Fruit fly (Drosophila melanogaster) whole organism, embryonic: ENCODE results near the gene Tm1.

Experiments
- Awh ChIP-seq: fragments of 200-800 bp; sonication (Bioruptor generic); IDR thresholded peaks from 2 replicates; pipeline ENCODE4, ENCODE4 v1.3.6; 2022; ENCODE audit warnings: missing biosample characterization, missing genetic modification characterization
- B-H1 ChIP-seq: fragments of 200-800 bp; sonication (Bioruptor generic); IDR thresholded peaks from 3 replicates; pipeline ENCODE4 v1.3.6; 2022; ENCODE audit warnings: missing biosample characterization, missing genetic modification characterization
- CG10366 ChIP-seq: fragments of 200-800 bp; sonication (Bioruptor generic); IDR thresholded peaks from 2 replicates; pipeline ENCODE4 v1.3.6; 2022; ENCODE audit warnings: missing biosample characterization, missing genetic modification characterization
- CG10543 ChIP-seq: fragments of 200-800 bp; sonication (Bioruptor generic); optimal IDR thresholded peaks from 3 replicates; lab custom pipeline; 2017; ENCODE audit warnings: missing biosample characterization, mild to moderate bottlenecking, missing genetic modification characterization, moderate library complexity
- CG10979 ChIP-seq: fragments of 200-800 bp; sonication (Bioruptor generic); optimal IDR thresholded peaks from 2 replicates; lab custom pipeline; 2018; ENCODE audit warnings: missing biosample characterization, mild to moderate bottlenecking, missing genetic modification characterization, moderate library complexity
- CG11695 ChIP-seq: fragments of 200-800 bp; sonication (Bioruptor generic); IDR thresholded peaks from 3 replicates; pipeline ENCODE4 v1.3.6; 2022; ENCODE audit warnings: missing biosample characterization, missing genetic modification characterization
- CG12659 ChIP-seq: fragments of 200-800 bp; sonication (Bioruptor generic); optimal IDR thresholded peaks from 3 replicates; lab custom pipeline; 2017; ENCODE audit warnings: mild to moderate bottlenecking, missing biosample characterization, missing genetic modification reagents, missing genetic modification characterization
- CG12744 ChIP-seq: fragments of 200-800 bp; sonication (Bioruptor generic); optimal IDR thresholded peaks from 2 replicates; lab custom pipeline; 2016; ENCODE audit warnings: missing biosample characterization, missing genetic modification characterization
- CG13296 ChIP-seq: fragments of 200-800 bp; sonication (Bioruptor generic); optimal IDR thresholded peaks from 3 replicates; lab custom pipeline; 2018; ENCODE audit warnings: missing biosample characterization, mild to moderate bottlenecking, missing genetic modification characterization
- CG16863 ChIP-seq: fragments of 200-800 bp; sonication (Bioruptor generic); optimal IDR thresholded peaks from 3 replicates; lab custom pipeline; 2016; ENCODE audit warnings: missing biosample characterization, missing genetic modification characterization
- CG18476 ChIP-seq: fragments of 200-800 bp; sonication (Bioruptor generic); optimal IDR thresholded peaks from 2 replicates; lab custom pipeline; 2016; ENCODE audit warnings: missing biosample characterization, mild to moderate bottlenecking, missing genetic modification characterization
- CG30431 ChIP-seq: fragments of 200-800 bp; sonication (Bioruptor generic); optimal IDR thresholded peaks from 2 replicates; lab custom pipeline; 2017; ENCODE audit warnings: missing biosample characterization, missing genetic modification characterization
- CG31388 ChIP-seq: fragments of 200-800 bp; sonication (Bioruptor generic); optimal IDR thresholded peaks from 2 replicates; lab custom pipeline; 2016; ENCODE audit warnings: missing biosample characterization, missing genetic modification characterization
- CG32532 ChIP-seq: fragments of 200-800 bp; sonication (Bioruptor generic); IDR thresholded peaks from 2 replicates; pipeline ENCODE4 v1.3.6; 2022; ENCODE audit warnings: missing biosample characterization, missing genetic modification characterization
- CG3726 ChIP-seq: fragments of 200-800 bp; sonication (Bioruptor generic); IDR thresholded peaks from 3 replicates; pipeline ENCODE4, ENCODE4 v1.3.6; 2022; ENCODE audit warnings: missing biosample characterization, missing genetic modification characterization
- CG42726 ChIP-seq: fragments of 200-800 bp; sonication (Bioruptor generic); IDR thresholded peaks from 2 replicates; pipeline ENCODE4 v1.3.6; 2022; ENCODE audit warnings: missing biosample characterization, missing genetic modification characterization; ENCODE audit not compliant: partially characterized antibody
- CG6272 ChIP-seq: fragments of 200-800 bp; sonication (Bioruptor generic); IDR thresholded peaks from 2 replicates; pipeline ENCODE4 v1.3.6; 2022; ENCODE audit warnings: missing biosample characterization, missing genetic modification characterization
- CG6683 ChIP-seq: fragments of 200-800 bp; sonication (Bioruptor generic); optimal IDR thresholded peaks from 2 replicates; lab custom pipeline; 2017; ENCODE audit warnings: missing biosample characterization, mild to moderate bottlenecking, missing genetic modification characterization, missing genetic modification reagents
- CG6854 ChIP-seq: fragments of 200-800 bp; sonication (Bioruptor generic); optimal IDR thresholded peaks from 3 replicates; lab custom pipeline; 2017; ENCODE audit warnings: missing biosample characterization, mild to moderate bottlenecking, missing genetic modification characterization
- CG7372 ChIP-seq: fragments of 200-800 bp; sonication (Bioruptor generic); IDR thresholded peaks from 2 replicates; pipeline ENCODE4 v1.3.6; 2022; ENCODE audit warnings: missing biosample characterization, missing genetic modification characterization
- CG8290 ChIP-seq, 3 experiments: fragments of 200-800 bp; sonication (Bioruptor generic); optimal IDR thresholded peaks; 2 replicates each; lab custom pipeline; 2016 to 2019; ENCODE audit warnings: missing biosample characterization in 3 of 3, missing genetic modification characterization in 3 of 3, mild to moderate bottlenecking in 2 of 3, moderate library complexity in 1 of 3
- CG9609 ChIP-seq: fragments of 200-800 bp; sonication (Bioruptor generic); optimal IDR thresholded peaks from 3 replicates; lab custom pipeline; 2016; ENCODE audit warnings: missing biosample characterization, missing genetic modification characterization
- D ChIP-seq, 2 experiments: fragments of 200-800 bp in 1 of 2; fragments of >200 bp in 1 of 2; sonication (Bioruptor generic) in 1 of 2; optimal IDR thresholded peaks; 2 replicates in 1 of 2; 3 replicates in 1 of 2; lab custom pipeline; 2017; ENCODE audit warnings: mild to moderate bottlenecking in 1 of 2, missing biosample characterization in 1 of 2, missing genetic modification characterization in 1 of 2, missing genetic modification reagents in 1 of 2
- Dll ChIP-seq: fragments of 200-800 bp; sonication (Bioruptor generic); IDR thresholded peaks from 4 replicates; pipeline ENCODE4 v1.3.6; 2022; ENCODE audit warnings: missing biosample characterization, missing genetic modification characterization; ENCODE audit not compliant: partially characterized antibody
- Dp ChIP-seq: fragments of 200-800 bp; sonication (Bioruptor generic); optimal IDR thresholded peaks from 2 replicates; lab custom pipeline; 2018; ENCODE audit warnings: missing biosample characterization, mild to moderate bottlenecking, missing genetic modification characterization, moderate library complexity
- Ets97D ChIP-seq: fragments of 200-800 bp; sonication (Bioruptor generic); optimal IDR thresholded peaks from 3 replicates; lab custom pipeline; 2016; ENCODE audit warnings: missing biosample characterization, missing genetic modification characterization
- H2.0 ChIP-seq: fragments of 200-800 bp; sonication (Bioruptor generic); IDR thresholded peaks from 2 replicates; pipeline ENCODE4 v1.3.6; 2022; ENCODE audit warnings: missing biosample characterization, missing genetic modification characterization
- NC2α ChIP-seq: fragments of 200-800 bp; sonication (Bioruptor generic); optimal IDR thresholded peaks from 2 replicates; lab custom pipeline; 2016; ENCODE audit warnings: missing biosample characterization, missing genetic modification characterization
- NC2β ChIP-seq: fragments of 200-800 bp; sonication (Bioruptor generic); optimal IDR thresholded peaks from 2 replicates; lab custom pipeline; 2016; ENCODE audit warnings: missing biosample characterization, missing genetic modification characterization
- ara ChIP-seq: fragments of 200-800 bp; sonication (Bioruptor generic); IDR thresholded peaks from 2 replicates; pipeline ENCODE4 v1.3.6; 2022; ENCODE audit warnings: missing biosample characterization, missing genetic modification characterization
- ash1 ChIP-seq: fragments of 200-800 bp; sonication (Bioruptor generic); optimal IDR thresholded peaks from 2 replicates; lab custom pipeline; 2018; ENCODE audit warnings: missing biosample characterization, mild to moderate bottlenecking, missing genetic modification characterization
- chif ChIP-seq, 2 experiments: fragments of 200-800 bp; sonication (Bioruptor generic); optimal IDR thresholded peaks; 3 replicates each; lab custom pipeline; 2016; ENCODE audit warnings: missing biosample characterization in 2 of 2, missing genetic modification characterization in 2 of 2
- da ChIP-seq: fragments of 200-800 bp; sonication (Bioruptor generic); optimal IDR thresholded peaks from 2 replicates; lab custom pipeline; 2016; ENCODE audit warnings: missing biosample characterization, missing genetic modification characterization
- dmrt11E ChIP-seq: fragments of 200-800 bp; sonication (Bioruptor generic); optimal IDR thresholded peaks from 3 replicates; lab custom pipeline; 2018; ENCODE audit warnings: missing biosample characterization, mild to moderate bottlenecking, missing genetic modification characterization, moderate library complexity
- fd96Cb ChIP-seq: fragments of 200-800 bp; sonication (Bioruptor generic); optimal IDR thresholded peaks from 2 replicates; lab custom pipeline; 2018; ENCODE audit warnings: missing biosample characterization, mild to moderate bottlenecking, missing genetic modification characterization, moderate library complexity
- fru ChIP-seq: fragments of >200 bp; optimal IDR thresholded peaks from 2 replicates; lab custom pipeline; 2017
- gce ChIP-seq: fragments of 200-800 bp; sonication (Bioruptor generic); IDR thresholded peaks from 3 replicates; pipeline ENCODE4 v1.3.6; 2022; ENCODE audit warnings: missing biosample characterization, missing genetic modification characterization
- gsb-n ChIP-seq: fragments of 200-800 bp; sonication (Bioruptor generic); optimal IDR thresholded peaks from 3 replicates; lab custom pipeline; 2018; ENCODE audit warnings: missing biosample characterization, mild to moderate bottlenecking, missing genetic modification characterization
- ken ChIP-seq: fragments of 200-800 bp; sonication (Bioruptor generic); IDR thresholded peaks from 3 replicates; pipeline ENCODE4 v1.3.6; 2022; ENCODE audit warnings: missing biosample characterization, missing genetic modification characterization
- knrl ChIP-seq: fragments of 200-800 bp; sonication (Bioruptor generic); IDR thresholded peaks from 3 replicates; pipeline ENCODE4 v1.3.6; 2022; ENCODE audit warnings: missing biosample characterization, missing genetic modification characterization; ENCODE audit not compliant: partially characterized antibody
- luna ChIP-seq: fragments of 200-800 bp; sonication (Bioruptor generic); optimal IDR thresholded peaks from 2 replicates; lab custom pipeline; 2016; ENCODE audit warnings: missing biosample characterization, missing genetic modification characterization
- mld ChIP-seq: fragments of 200-800 bp; sonication (Bioruptor generic); IDR thresholded peaks from 3 replicates; pipeline ENCODE4 v1.3.6; 2022; ENCODE audit warnings: missing biosample characterization, missing genetic modification characterization; ENCODE audit not compliant: partially characterized antibody
- nau ChIP-seq: fragments of 200-800 bp; sonication (Bioruptor generic); optimal IDR thresholded peaks from 3 replicates; lab custom pipeline; 2017; ENCODE audit warnings: missing biosample characterization, mild to moderate bottlenecking, missing genetic modification characterization, missing genetic modification reagents
- oc ChIP-seq: fragments of 200-800 bp; sonication (Bioruptor generic); optimal IDR thresholded peaks from 2 replicates; lab custom pipeline; 2018; ENCODE audit warnings: missing biosample characterization, mild to moderate bottlenecking, missing genetic modification characterization, moderate library complexity
- otp ChIP-seq: fragments of 200-800 bp; sonication (Bioruptor generic); IDR thresholded peaks from 3 replicates; pipeline ENCODE4, ENCODE4 v1.3.6; 2022; ENCODE audit warnings: missing biosample characterization, missing genetic modification characterization
- p53 ChIP-seq: fragments of 200-800 bp; sonication (Bioruptor generic); optimal IDR thresholded peaks from 2 replicates; lab custom pipeline; 2016; ENCODE audit warnings: missing biosample characterization, missing genetic modification characterization
- pnt ChIP-seq: fragments of 200-800 bp; sonication (Bioruptor generic); optimal IDR thresholded peaks from 3 replicates; lab custom pipeline; 2016; ENCODE audit warnings: missing biosample characterization, missing genetic modification characterization
- psq ChIP-seq: fragments of 200-800 bp; sonication (Bioruptor generic); optimal IDR thresholded peaks from 2 replicates; lab custom pipeline; 2017; ENCODE audit warnings: missing biosample characterization, missing genetic modification characterization
- ranshi ChIP-seq: fragments of 200-800 bp; sonication (Bioruptor generic); IDR thresholded peaks from 2 replicates; pipeline ENCODE4 v1.3.6; 2022; ENCODE audit warnings: missing biosample characterization, missing genetic modification characterization
- sna ChIP-seq: fragments of 200-800 bp; sonication (Bioruptor generic); IDR thresholded peaks from 2 replicates; pipeline ENCODE4 v1.3.6; 2022; ENCODE audit warnings: missing biosample characterization, missing genetic modification characterization; ENCODE audit not compliant: partially characterized antibody
- yki ChIP-seq: fragments of >200 bp; optimal IDR thresholded peaks from 3 replicates; lab custom pipeline; 2018

Gene Tm1

DNA sequence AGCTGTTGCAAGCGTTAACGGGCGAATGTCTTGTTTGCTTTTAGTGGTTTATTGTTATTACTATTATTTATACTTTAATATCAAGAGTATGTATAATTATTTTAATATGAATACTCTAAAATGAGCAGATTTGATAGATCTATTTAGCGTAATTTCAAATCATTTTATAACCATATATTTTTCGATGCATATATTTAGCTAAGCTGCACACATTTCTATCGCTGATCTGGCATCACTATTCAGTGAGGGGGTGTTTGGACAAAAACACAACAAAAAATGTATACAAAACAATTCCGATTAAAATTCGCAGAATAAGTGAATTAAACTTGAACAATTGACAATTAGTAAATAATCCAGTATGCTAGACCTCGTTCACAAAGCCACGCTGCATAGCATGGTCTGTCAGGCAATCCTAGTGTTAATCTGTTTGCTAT lies 73.0 kb downstream of the Tm1 start, which contains the start of the genes Trs33 and Tmtc4 (continued):
- peak; percentile 14 for TF ChIP-seq CG10979 (tag; lab: Kevin White, UChicago)
- TF ChIP-seq Dp (GFP tag; lab: Kevin White, UChicago), result no peak
- TF ChIP-seq pnt (GFP tag; lab: Kevin White, UChicago), result no peak
- TF ChIP-seq Ets97D (GFP tag; lab: Kevin White, UChicago), result no peak
- no peak for TF ChIP-seq CG6272 (GFP tag; lab: Robert Waterston, UW)
- TF ChIP-seq sna (GFP tag; lab: Robert Waterston, UW), result no peak
- no peak for TF ChIP-seq psq
- no peak for TF ChIP-seq H2.0 (GFP tag; lab: Robert Waterston, UW)
- no peak for TF ChIP-seq CG11695 (GFP tag; lab: Robert Waterston, UW)
- no peak for TF ChIP-seq ken (GFP tag; lab: Robert Waterston, UW)
- TF ChIP-seq gsb-n (tag; lab: Kevin White, UChicago), result peak; percentile 58
- TF ChIP-seq da (GFP tag; lab: Kevin White, UChicago), result no peak
- TF ChIP-seq CG3726 (GFP tag; lab: Robert Waterston, UW), result no peak
- no peak for TF ChIP-seq CG7372 (GFP tag; lab: Robert Waterston, UW)
- TF ChIP-seq CG18476 (GFP tag; lab: Kevin White, UChicago), result no peak
- peak; percentile 61 for TF ChIP-seq CG12659
- no peak for TF ChIP-seq nau (GFP tag; lab: Kevin White, UChicago)
- no peak for TF ChIP-seq yki (lab: Kevin White, UChicago)
- TF ChIP-seq CG16863 (GFP tag; lab: Kevin White, UChicago), result no peak
- no peak for TF ChIP-seq B-H1 (GFP tag; lab: Robert Waterston, UW)
- TF ChIP-seq CG10543, result peak; percentile 17
- TF ChIP-seq CG12744 (GFP tag; lab: Kevin White, UChicago), result no peak
- TF ChIP-seq NC2α (GFP tag; lab: Kevin White, UChicago), result no peak
- TF ChIP-seq CG8290 (GFP tag; optimal IDR thresholded peaks at IDR 0.05; lab: Kevin White, UChicago), result no peak
- no peak for TF ChIP-seq CG8290 (tag; optimal IDR thresholded peaks at IDR 0.05; lab: Kevin White, UChicago)
- TF ChIP-seq CG42726 (GFP tag; lab: Robert Waterston, UW), result no peak
- TF ChIP-seq oc (tag; lab: Kevin White, UChicago), result peak; percentile 46
- no peak for TF ChIP-seq p53
- no peak for TF ChIP-seq CG10366 (GFP tag; lab: Robert Waterston, UW)
- TF ChIP-seq mld (GFP tag; lab: Robert Waterston, UW), result no peak
- no peak for TF ChIP-seq CG30431 (GFP tag; lab: Kevin White, UChicago)
- peak; percentile 12 for TF ChIP-seq CG13296 (GFP tag; lab: Kevin White, UChicago)
- TF ChIP-seq fru (lab: Kevin White, UChicago), result no peak
- TF ChIP-seq chif (GFP tag; optimal IDR thresholded peaks at IDR 0.05; lab: Kevin White, UChicago), result no peak
- no peak for TF ChIP-seq NC2β (GFP tag; lab: Kevin White, UChicago)
- peak; percentile 28 for TF ChIP-seq dmrt11E (tag; lab: Kevin White, UChicago)
- no peak for TF ChIP-seq luna
- TF ChIP-seq ranshi, result no peak
- TF ChIP-seq otp (GFP tag; lab: Robert Waterston, UW), result no peak
- TF ChIP-seq D (optimal IDR thresholded peaks at IDR 0.05; lab: Kevin White, UChicago), result no peak
- no peak for TF ChIP-seq D (GFP tag; optimal IDR thresholded peaks at IDR 0.05; lab: Kevin White, UChicago)
- no peak for TF ChIP-seq CG9609 (GFP tag; lab: Kevin White, UChicago)
- TF ChIP-seq CG6854 (GFP tag; lab: Kevin White, UChicago), result no peak
- no peak for TF ChIP-seq ara (GFP tag; lab: Robert Waterston, UW)
- no peak for TF ChIP-seq gce (GFP tag; lab: Robert Waterston, UW)
- TF ChIP-seq CG6683 (GFP tag; lab: Kevin White, UChicago), result peak; percentile 9
- no peak for TF ChIP-seq fd96Cb (tag; lab: Kevin White, UChicago)
- no peak for TF ChIP-seq knrl (GFP tag; lab: Robert Waterston, UW)
- TF ChIP-seq Awh (GFP tag; lab: Robert Waterston, UW), result no peak
- TF ChIP-seq CG32532 (GFP tag; lab: Robert Waterston, UW), result peak; percentile 19; the same call in 1 of the 2 replicates
- TF ChIP-seq Dll (GFP tag; lab: Robert Waterston, UW), result 0 out of 4 replicates have a peak, but pooled peaks have one; percentile 10
- no peak for TF ChIP-seq CG31388 (GFP tag; lab: Kevin White, UChicago)
- TF ChIP-seq ash1 (GFP tag; lab: Kevin White, UChicago), result no peak
